Worm (Caenorhabditis elegans): ENCODE data around the gene madf-8.

DNA sequence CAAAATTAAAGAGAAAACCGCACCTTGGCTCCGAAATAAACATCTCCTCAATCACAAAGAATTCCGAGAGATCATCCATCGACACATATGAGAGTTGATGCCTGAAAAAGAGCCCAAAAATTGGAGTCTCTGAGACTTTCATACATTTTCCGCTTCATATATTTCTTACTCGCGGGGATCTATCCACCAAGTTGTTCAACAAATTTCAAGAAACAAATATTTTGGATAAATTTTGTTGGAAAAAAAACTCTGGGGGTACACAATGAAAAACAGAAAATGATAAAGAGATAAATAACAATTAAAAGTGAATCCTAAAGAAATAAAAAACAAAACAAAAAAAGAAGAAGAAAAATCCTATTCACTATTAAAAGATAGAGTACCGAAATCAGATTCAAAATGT is 23.6 kb downstream of the madf-8 start, which contains the start of gene sel-8:
- TF ChIP-seq unc-62 (GFP tag; optimal IDR thresholded peaks at IDR 0.05) (no peak), lin-39 (tag; optimal IDR thresholded peaks at IDR 0.05) (no peak), sem-4 (tag; optimal IDR thresholded peaks at IDR 0.05) (no peak), elt-3 (tag; optimal IDR thresholded peaks at IDR 0.05) (no peak), elt-1 (tag; optimal IDR thresholded peaks at IDR 0.05) (no peak), nhr-11 (tag; optimal IDR thresholded peaks at IDR 0.05) (no peak)

All from whole organism, L2 larva.